Worm (Caenorhabditis elegans) whole organism, mixed stage, embryonic: ENCODE data around the gene set-17.
A peak's percentile ranks its signal among the peaks of the same experiment; 100 is the strongest.

Experiments used
- drap-1 ChIP-seq: fragments of 200-800 bp; sonication (Bioruptor generic); optimal IDR thresholded peaks from 3 replicates; lab custom pipeline; 2018; ENCODE audit warnings: mild to moderate bottlenecking, missing genetic modification characterization, missing compliant biosample characterization
- lin-32 ChIP-seq: fragments of 200-800 bp; sonication (Bioruptor generic); optimal IDR thresholded peaks from 2 replicates; lab custom pipeline; 2018; ENCODE audit warnings: mild to moderate bottlenecking, missing genetic modification characterization, missing compliant biosample characterization
- nhr-28 ChIP-seq: fragments of 150-350 bp; optimal IDR thresholded peaks from 2 replicates; lab custom pipeline; 2014; ENCODE audit warnings: missing biosample characterization, missing genetic modification characterization
- nhr-76 ChIP-seq: sonication (generic microtip); optimal IDR thresholded peaks from 2 replicates; lab custom pipeline; 2017; ENCODE audit warnings: missing biosample characterization, missing genetic modification characterization
- sptf-1 ChIP-seq: sonication (generic microtip); optimal IDR thresholded peaks from 2 replicates; lab custom pipeline; 2017; ENCODE audit warnings: mild to moderate bottlenecking, missing genetic modification characterization, moderate library complexity, missing compliant biosample characterization

- peak; percentile 16 for TF ChIP-seq sptf-1 (tag; lab: Kevin White, UChicago)
- TF ChIP-seq nhr-28 (tag; lab: Kevin White, UChicago) = no peak
- TF ChIP-seq nhr-76 (tag; lab: Kevin White, UChicago) = no peak
- TF ChIP-seq drap-1 (GFP tag; lab: Kevin White, UChicago) = peak; percentile 8
- no peak for TF ChIP-seq lin-32 (GFP tag; lab: Kevin White, UChicago)
Observed at ce11 chrII:8969251-8970183, 29.2 kb upstream of the set-17 start, which contains the start of the genes szy-20 and C18E9.5.
